Worm (Caenorhabditis elegans) whole organism, dauer: ENCODE data around the gene C04E12.5.
"Not testable (repeated sequence)": the region's sequence is repeated elsewhere in the genome, so short reads cannot be mapped to it uniquely, and the experiment has no call there.

Experiments used
- unc-62 ChIP-seq: sonication (generic microtip); optimal IDR thresholded peaks from 2 replicates; lab custom pipeline; 2017; ENCODE audit warnings: missing biosample characterization, missing genetic modification reagents, missing genetic modification characterization

The C04E12.5 gene

ce11 chrV:3351266-3351665, 7.1 kb upstream of the C04E12.5 start, which contains the start of gene str-63:
Gene str-63, plus strand, starts transcription at chrV:3351566.
- no peak for TF ChIP-seq unc-62 (GFP tag; lab: Kevin White, UChicago)

DNA sequence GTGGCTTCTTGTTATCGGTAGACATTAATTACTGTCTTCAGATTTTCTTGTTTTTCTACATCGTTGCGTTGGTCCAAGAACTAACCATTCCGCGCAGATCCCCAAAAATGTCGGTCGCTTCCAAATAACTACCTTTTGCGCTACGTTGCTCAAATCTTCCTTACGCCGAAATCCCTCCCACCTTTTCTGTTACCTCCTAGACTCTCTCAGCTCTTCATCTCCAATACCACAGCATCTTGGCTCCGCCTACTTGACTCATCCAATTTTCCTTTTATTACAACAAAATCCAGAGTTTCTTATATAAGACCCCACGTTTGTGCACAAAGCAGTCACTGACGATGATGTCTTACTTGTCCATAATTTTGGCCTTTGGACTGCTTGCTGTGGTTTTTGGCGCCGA, 5.4 kb upstream of the C04E12.5 start, which contains the start of gene C17B7.12:
Gene C17B7.12, plus strand, starts transcription at position 301 of the 400 bp plus-strand sequence.
- no peak for TF ChIP-seq unc-62 (GFP tag; lab: Kevin White, UChicago)

DNA sequence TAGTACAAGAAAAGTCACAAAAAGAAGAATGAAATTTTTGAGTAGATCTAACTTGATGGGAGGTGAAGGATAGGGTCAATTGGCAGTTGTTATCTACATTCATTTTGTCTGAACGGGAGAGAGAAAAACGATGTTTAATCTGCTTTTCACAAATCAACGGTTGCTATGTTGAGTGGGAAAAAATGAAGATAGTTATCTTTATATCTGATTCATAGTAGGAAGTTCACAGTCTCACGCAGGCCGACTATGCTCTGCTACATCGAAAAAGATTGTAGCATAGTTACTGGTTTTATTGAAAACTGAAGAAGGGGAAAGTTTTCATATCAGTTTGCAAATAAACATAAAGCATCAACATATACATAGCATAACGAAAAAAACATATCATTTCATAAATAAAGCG, 2.8 kb upstream of the C04E12.5 start:
- TF ChIP-seq unc-62 (GFP tag; lab: Kevin White, UChicago), result no peak

DNA sequence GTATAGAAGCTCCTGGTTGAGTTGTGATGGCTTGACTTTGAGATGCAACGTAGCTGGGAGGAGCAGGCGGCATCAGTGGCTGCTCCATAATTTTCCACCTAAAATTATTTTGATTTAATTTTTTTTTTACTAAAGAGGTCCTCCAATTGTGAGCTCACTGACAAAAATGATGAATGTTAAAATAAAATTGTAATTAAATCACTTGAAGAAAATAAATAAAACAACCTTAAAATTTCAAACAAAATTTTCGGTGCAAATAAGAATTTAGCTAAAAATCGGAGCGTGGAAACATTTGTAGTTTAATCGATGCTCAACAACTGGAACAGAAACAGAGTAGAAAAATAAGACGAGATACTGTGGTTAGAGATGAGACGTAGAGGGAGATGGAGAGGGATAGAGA, 1.3 kb upstream of the C04E12.5 start, which contains the start of gene scrm-3:
Gene scrm-3, minus strand, starts transcription at position 101 of the 400 bp plus-strand sequence.
- no peak for TF ChIP-seq unc-62 (GFP tag; lab: Kevin White, UChicago)

ce11 chrV:3361633-3362032, 3.3 kb downstream of the C04E12.5 start:
- no peak for TF ChIP-seq unc-62 (GFP tag; lab: Kevin White, UChicago)

DNA sequence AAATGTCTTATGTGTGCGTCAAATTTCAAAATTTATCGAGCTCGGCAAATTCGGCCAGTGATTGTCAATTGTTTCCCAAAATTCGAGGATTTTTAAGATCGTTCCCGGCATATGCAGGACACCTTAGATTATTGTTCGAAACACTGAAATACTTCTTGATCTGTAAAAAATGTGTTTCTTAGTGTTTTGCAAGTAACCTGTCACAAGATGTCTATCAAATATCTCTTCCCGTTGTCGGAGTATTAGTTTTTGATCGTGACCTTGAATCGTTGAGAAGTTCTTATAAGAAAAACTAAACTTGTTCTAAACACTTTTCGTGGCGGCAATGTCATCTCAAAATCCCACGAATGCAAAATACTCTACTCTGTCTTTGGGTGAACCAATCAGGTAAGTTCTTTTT, 4.1 kb downstream of the C04E12.5 start, which contains the start of gene C04E12.4:
Gene C04E12.4, plus strand, starts transcription at position 301 of the 400 bp plus-strand sequence.
- no peak for TF ChIP-seq unc-62 (GFP tag; lab: Kevin White, UChicago)

- TF ChIP-seq unc-62 (GFP tag; lab: Kevin White, UChicago), result not testable (repeated sequence)
Observed at ce11 chrV:3367773-3368172, 9.4 kb downstream of the C04E12.5 start, which contains the start of gene C04E12.2. Gene C04E12.2, plus strand, starts transcription at chrV:3368073.

ce11 chrV:3372673-3373072, 14.3 kb downstream of the C04E12.5 start, which contains the start of gene srx-121:
Gene srx-121, minus strand, starts transcription at chrV:3372773.
- no peak for TF ChIP-seq unc-62 (GFP tag; lab: Kevin White, UChicago)

DNA sequence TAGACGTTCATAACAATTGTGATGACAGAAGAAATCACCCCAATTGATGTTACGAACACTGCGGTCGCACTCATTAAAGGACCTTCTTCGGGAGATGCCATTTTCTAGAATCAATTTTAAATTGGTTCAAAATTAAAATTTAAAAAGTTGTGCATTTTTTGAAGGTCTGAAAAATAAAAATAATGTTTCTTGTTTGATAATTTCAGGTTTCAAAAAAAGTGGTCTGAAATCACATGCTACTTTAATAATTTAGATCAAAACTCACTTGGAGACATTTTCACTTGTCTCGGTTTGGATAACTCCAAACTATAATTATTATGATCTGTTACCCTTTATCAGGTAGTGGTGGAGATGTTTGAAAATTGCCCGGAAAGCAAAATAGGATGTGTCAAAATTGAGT, 18.6 kb downstream of the C04E12.5 start, which contains the start of gene srbc-2:
Gene srbc-2, minus strand, starts transcription at position 101 of the 400 bp plus-strand sequence.
- TF ChIP-seq unc-62 (GFP tag; lab: Kevin White, UChicago), result no peak

ce11 chrV:3388299-3388698, 29.9 kb downstream of the C04E12.5 start:
- TF ChIP-seq unc-62 (GFP tag; lab: Kevin White, UChicago), result no peak

DNA sequence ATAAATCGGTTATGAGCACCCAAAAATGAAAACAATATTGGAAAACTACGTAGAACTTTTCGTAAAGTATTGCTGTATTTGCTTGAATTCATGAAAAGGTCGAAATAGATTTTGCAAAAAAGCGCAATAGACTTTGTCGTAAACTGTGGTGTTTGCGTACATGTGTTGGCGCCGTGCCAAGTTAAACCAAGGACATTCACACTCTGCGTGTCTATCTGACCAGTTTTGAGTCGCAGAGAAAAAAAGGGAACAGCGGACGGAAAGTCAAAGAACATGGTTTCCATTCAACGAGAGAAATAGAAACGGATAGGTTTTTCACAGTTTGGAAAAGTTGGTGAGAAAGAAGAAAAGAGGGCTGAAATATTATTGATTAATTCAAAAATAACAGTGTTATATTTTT, 32.6 kb downstream of the C04E12.5 start:
- TF ChIP-seq unc-62 (GFP tag; lab: Kevin White, UChicago), result no peak

- no peak for TF ChIP-seq unc-62 (GFP tag; lab: Kevin White, UChicago)
Observed at ce11 chrV:3394065-3394464, 35.7 kb downstream of the C04E12.5 start.

DNA sequence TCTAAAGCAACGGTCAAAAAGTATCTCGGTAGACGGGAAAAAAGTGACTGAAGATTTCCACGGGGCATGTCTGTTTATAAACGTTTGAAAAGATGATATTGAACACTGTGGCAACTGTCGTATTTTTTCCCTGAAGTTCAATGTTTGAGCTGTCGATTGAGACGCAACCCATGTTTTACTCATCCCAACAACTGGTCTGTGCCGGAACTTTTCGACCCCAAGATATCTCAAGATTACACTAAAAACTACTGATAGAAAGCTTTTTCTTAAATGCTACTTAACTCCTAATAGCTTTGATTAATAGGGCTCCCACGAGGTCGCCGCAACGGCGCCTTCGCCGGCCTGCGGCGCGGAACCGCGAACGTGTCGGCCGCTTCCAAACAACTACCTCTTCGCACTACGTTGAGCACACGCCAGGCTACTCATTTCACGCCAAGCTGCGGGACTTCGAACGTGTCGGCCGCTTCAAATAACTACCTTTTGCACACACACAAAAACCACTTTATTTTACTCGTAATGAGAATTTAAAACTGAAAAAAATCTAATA, 36.4 kb downstream of the C04E12.5 start, which contains the start of gene T20D4.15:
Gene T20D4.15, minus strand, starts transcription at position 51 of the 547 bp plus-strand sequence.
- TF ChIP-seq unc-62 (GFP tag; lab: Kevin White, UChicago), result no peak

DNA sequence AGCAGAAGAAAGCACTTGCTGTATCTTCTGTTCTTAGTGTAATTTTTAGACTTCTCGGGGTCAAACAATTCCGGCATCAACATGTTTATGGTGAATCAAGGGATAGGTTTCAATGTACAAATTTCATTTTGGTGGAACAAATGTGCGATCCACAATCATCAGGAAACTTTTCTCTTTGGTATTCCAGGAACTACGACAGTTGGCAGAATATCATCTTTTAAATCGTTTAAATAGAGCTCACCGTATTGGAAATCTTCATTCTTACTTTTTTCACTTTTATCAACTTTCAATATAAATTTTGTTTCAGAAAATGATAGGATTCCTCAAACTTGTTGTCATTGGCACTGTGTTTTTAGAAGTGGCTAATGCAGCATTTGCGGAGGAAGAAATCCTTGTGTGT, 38.4 kb downstream of the C04E12.5 start, which contains the start of gene T20D4.12:
Gene T20D4.12, plus strand, starts transcription at position 301 of the 400 bp plus-strand sequence.
- not testable (repeated sequence) for TF ChIP-seq unc-62 (GFP tag; lab: Kevin White, UChicago)

DNA sequence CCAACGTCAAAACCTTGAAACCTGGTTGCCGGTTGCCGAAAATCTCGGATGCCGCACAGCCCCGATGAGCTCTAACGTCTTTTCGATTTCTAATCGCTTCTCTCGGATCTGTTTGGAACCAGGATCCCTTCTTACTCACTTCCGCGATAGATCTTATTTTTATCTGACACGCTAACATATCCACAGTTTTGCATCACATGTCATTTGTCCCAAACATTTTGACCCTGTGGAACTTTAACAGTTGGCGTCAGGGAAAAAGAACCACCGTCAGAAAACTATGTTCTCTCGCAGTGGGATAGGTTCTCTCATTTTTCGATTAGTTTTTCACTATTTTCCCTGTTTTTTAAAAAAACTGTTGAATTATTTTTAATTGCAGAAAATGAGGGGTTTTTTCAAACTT, 39.9 kb downstream of the C04E12.5 start, which contains the start of gene T20D4.11:
Gene T20D4.11, plus strand, starts transcription at position 377 of the 400 bp plus-strand sequence.
- TF ChIP-seq unc-62 (GFP tag; lab: Kevin White, UChicago), result no peak

- TF ChIP-seq unc-62 (GFP tag; lab: Kevin White, UChicago), result not testable (repeated sequence)
Observed at ce11 chrV:3399952-3400351, 41.6 kb downstream of the C04E12.5 start, which contains the start of gene T20D4.10. Gene T20D4.10, plus strand, starts transcription at chrV:3400252.

ce11 chrV:3408602-3409001, 50.2 kb downstream of the C04E12.5 start, which contains the start of gene T20D4.7:
Gene T20D4.7, plus strand, starts transcription at chrV:3408902.
- TF ChIP-seq unc-62 (GFP tag; lab: Kevin White, UChicago), result no peak
